Worm (Caenorhabditis elegans) whole organism, late embryonic: ENCODE results near the gene sel-10.

Experiments used
- C08G9.2 ChIP-seq: sonication (generic microtip); optimal IDR thresholded peaks from 2 replicates; lab custom pipeline; 2016; ENCODE audit warnings: mild to moderate bottlenecking, missing genetic modification characterization, moderate library complexity, missing compliant biosample characterization
- C38D4.7 ChIP-seq: fragments of 200-800 bp; sonication (Bioruptor generic); optimal IDR thresholded peaks from 2 replicates; lab custom pipeline; 2018; ENCODE audit warnings: mild to moderate bottlenecking, missing genetic modification characterization, moderate library complexity, missing compliant biosample characterization
- T23F11.4 ChIP-seq: fragments of 200-800 bp; sonication (Bioruptor generic); optimal IDR thresholded peaks from 2 replicates; lab custom pipeline; 2018; ENCODE audit warnings: mild to moderate bottlenecking, missing genetic modification characterization, missing compliant biosample characterization
- ahr-1 ChIP-seq: sonication (generic microtip); optimal IDR thresholded peaks from 2 replicates; lab custom pipeline; 2016; ENCODE audit warnings: missing genetic modification characterization, missing compliant biosample characterization
- ceh-2 ChIP-seq: sonication (generic microtip); optimal IDR thresholded peaks from 2 replicates; lab custom pipeline; 2016; ENCODE audit warnings: missing genotype, missing genetic modification characterization, missing compliant biosample characterization
- ceh-31 ChIP-seq: sonication (generic microtip); optimal IDR thresholded peaks from 2 replicates; lab custom pipeline; 2016; ENCODE audit warnings: missing genetic modification characterization, missing compliant biosample characterization
- ceh-34 ChIP-seq: sonication (generic microtip); optimal IDR thresholded peaks from 2 replicates; lab custom pipeline; 2016; ENCODE audit warnings: mild to moderate bottlenecking, missing genetic modification characterization, missing compliant biosample characterization
- ceh-48 ChIP-seq: sonication (generic microtip); optimal IDR thresholded peaks from 2 replicates; lab custom pipeline; 2016; ENCODE audit warnings: missing genetic modification characterization, inconsistent platforms, missing compliant biosample characterization
- ceh-6 ChIP-seq: fragments of 200-800 bp; sonication (Bioruptor generic); optimal IDR thresholded peaks from 2 replicates; lab custom pipeline; 2018; ENCODE audit warnings: mild to moderate bottlenecking, missing genetic modification characterization, missing compliant biosample characterization
- che-1 ChIP-seq: sonication (generic microtip); optimal IDR thresholded peaks from 2 replicates; lab custom pipeline; 2016; ENCODE audit warnings: mild to moderate bottlenecking, missing genetic modification characterization, missing compliant biosample characterization
- dmd-4 ChIP-seq: sonication (generic microtip); optimal IDR thresholded peaks from 2 replicates; lab custom pipeline; 2016; ENCODE audit warnings: borderline replicate concordance, missing genetic modification characterization, missing compliant biosample characterization
- elt-2 ChIP-seq: sonication (generic microtip); optimal IDR thresholded peaks from 2 replicates; lab custom pipeline; 2016; ENCODE audit warnings: missing genetic modification reagents, missing genetic modification characterization, missing compliant biosample characterization
- elt-4 ChIP-seq: sonication (generic microtip); optimal IDR thresholded peaks from 2 replicates; lab custom pipeline; 2016; ENCODE audit warnings: missing genetic modification characterization, missing compliant biosample characterization
- eyg-1 ChIP-seq: sonication (generic microtip); optimal IDR thresholded peaks from 2 replicates; lab custom pipeline; 2016; ENCODE audit warnings: missing genotype, missing genetic modification characterization, missing compliant biosample characterization
- fax-1 ChIP-seq: sonication (generic microtip); optimal IDR thresholded peaks from 2 replicates; lab custom pipeline; 2016; ENCODE audit warnings: missing genotype, missing genetic modification characterization, missing compliant biosample characterization
- gmeb-2 ChIP-seq: sonication (generic microtip); optimal IDR thresholded peaks from 2 replicates; lab custom pipeline; 2016; ENCODE audit warnings: missing genetic modification characterization, inconsistent platforms, missing compliant biosample characterization
- hlh-6 ChIP-seq: sonication (generic microtip); optimal IDR thresholded peaks from 2 replicates; lab custom pipeline; 2016; ENCODE audit warnings: missing genotype, missing genetic modification characterization, missing compliant biosample characterization
- hlh-8 ChIP-seq: sonication (generic microtip); optimal IDR thresholded peaks from 2 replicates; lab custom pipeline; 2016; ENCODE audit warnings: missing genotype, missing genetic modification characterization, missing compliant biosample characterization
- lim-6 ChIP-seq: sonication (generic microtip); optimal IDR thresholded peaks from 2 replicates; lab custom pipeline; 2016; ENCODE audit warnings: missing genetic modification characterization, missing compliant biosample characterization
- lin-11 ChIP-seq: fragments of 200-800 bp; sonication (Bioruptor generic); optimal IDR thresholded peaks from 2 replicates; lab custom pipeline; 2018; ENCODE audit warnings: mild to moderate bottlenecking, missing genetic modification characterization, missing compliant biosample characterization
- madf-2 ChIP-seq: sonication (generic microtip); optimal IDR thresholded peaks from 2 replicates; lab custom pipeline; 2017; ENCODE audit warnings: missing genetic modification characterization, missing compliant biosample characterization
- mec-3 ChIP-seq: sonication (generic microtip); optimal IDR thresholded peaks from 2 replicates; lab custom pipeline; 2016; ENCODE audit warnings: borderline replicate concordance, missing genetic modification characterization, missing compliant biosample characterization
- npax-4 ChIP-seq: sonication (generic microtip); optimal IDR thresholded peaks from 2 replicates; lab custom pipeline; 2016; ENCODE audit warnings: missing genetic modification characterization, missing compliant biosample characterization
- pag-3 ChIP-seq: sonication (generic microtip); optimal IDR thresholded peaks from 2 replicates; lab custom pipeline; 2016; ENCODE audit warnings: missing compliant biosample characterization, missing genetic modification characterization, borderline replicate concordance
- pha-2 ChIP-seq: sonication (generic microtip); optimal IDR thresholded peaks from 2 replicates; lab custom pipeline; 2017; ENCODE audit warnings: mild to moderate bottlenecking, missing genetic modification characterization, missing compliant biosample characterization
- pha-4 ChIP-seq: fragments of 150-350 bp; optimal IDR thresholded peaks from 2 replicates; lab custom pipeline; 2018; ENCODE audit warnings: missing biosample characterization, missing genetic modification reagents, missing genetic modification characterization
- pqm-1 ChIP-seq: sonication (generic microtip); optimal IDR thresholded peaks from 2 replicates; lab custom pipeline; 2016; ENCODE audit warnings: missing genetic modification characterization, missing compliant biosample characterization
- ref-2 ChIP-seq: sonication (generic microtip); optimal IDR thresholded peaks from 2 replicates; lab custom pipeline; 2016; ENCODE audit warnings: missing genetic modification characterization, missing compliant biosample characterization
- rnt-1 ChIP-seq: sonication (generic microtip); optimal IDR thresholded peaks from 2 replicates; lab custom pipeline; 2016; ENCODE audit warnings: missing genetic modification characterization, missing compliant biosample characterization
- sdc-2 ChIP-seq: sonication (generic microtip); optimal IDR thresholded peaks from 2 replicates; lab custom pipeline; 2016; ENCODE audit warnings: missing genotype, missing genetic modification characterization, missing compliant biosample characterization
- sox-2 ChIP-seq: fragments of 200-800 bp; sonication (Bioruptor generic); IDR thresholded peaks from 2 replicates; pipeline ENCODE4 v1.3.6; 2022; ENCODE audit warnings: missing genetic modification reagents, missing genetic modification characterization, missing compliant biosample characterization
- sox-4 ChIP-seq: sonication (generic microtip); optimal IDR thresholded peaks from 2 replicates; lab custom pipeline; 2017; ENCODE audit warnings: mild to moderate bottlenecking, missing genetic modification characterization, inconsistent platforms, missing compliant biosample characterization
- syd-9 ChIP-seq: sonication (generic microtip); optimal IDR thresholded peaks from 2 replicates; lab custom pipeline; 2016; ENCODE audit warnings: mild to moderate bottlenecking, missing genetic modification characterization, moderate library complexity, missing compliant biosample characterization
- tbx-7 ChIP-seq: sonication (generic microtip); optimal IDR thresholded peaks from 2 replicates; lab custom pipeline; 2016; ENCODE audit warnings: missing genotype, missing genetic modification characterization, missing compliant biosample characterization
- ttx-3 ChIP-seq: sonication (generic microtip); optimal IDR thresholded peaks from 2 replicates; lab custom pipeline; 2016; ENCODE audit warnings: missing genetic modification reagents, missing genetic modification characterization, missing compliant biosample characterization
- unc-3 ChIP-seq, 2 experiments: fragments of 200-800 bp in 1 of 2; sonication (Bioruptor generic) in 1 of 2; sonication (generic microtip) in 1 of 2; conservative IDR thresholded peaks in 1 of 2; optimal IDR thresholded peaks in 1 of 2; 2 replicates each; pipeline versions ENCODE4 v1.3.6 to Lab custom; 2016 to 2022; ENCODE audit warnings: missing compliant biosample characterization in 2 of 2, missing genetic modification characterization in 2 of 2, missing genetic modification reagents in 1 of 2
- unc-42 ChIP-seq: sonication (generic microtip); optimal IDR thresholded peaks from 2 replicates; lab custom pipeline; 2016; ENCODE audit warnings: missing genotype, missing genetic modification characterization, missing compliant biosample characterization
- unc-55 ChIP-seq: sonication (generic microtip); optimal IDR thresholded peaks from 2 replicates; lab custom pipeline; 2017; ENCODE audit warnings: missing biosample characterization, missing genetic modification reagents, missing genetic modification characterization
- zip-5 ChIP-seq: sonication (generic microtip); optimal IDR thresholded peaks from 2 replicates; lab custom pipeline; 2016; ENCODE audit warnings: missing genetic modification characterization, missing compliant biosample characterization
- ztf-16 ChIP-seq: sonication (generic microtip); optimal IDR thresholded peaks from 2 replicates; lab custom pipeline; 2017; ENCODE audit warnings: missing genetic modification characterization, missing compliant biosample characterization

The sel-10 gene

DNA sequence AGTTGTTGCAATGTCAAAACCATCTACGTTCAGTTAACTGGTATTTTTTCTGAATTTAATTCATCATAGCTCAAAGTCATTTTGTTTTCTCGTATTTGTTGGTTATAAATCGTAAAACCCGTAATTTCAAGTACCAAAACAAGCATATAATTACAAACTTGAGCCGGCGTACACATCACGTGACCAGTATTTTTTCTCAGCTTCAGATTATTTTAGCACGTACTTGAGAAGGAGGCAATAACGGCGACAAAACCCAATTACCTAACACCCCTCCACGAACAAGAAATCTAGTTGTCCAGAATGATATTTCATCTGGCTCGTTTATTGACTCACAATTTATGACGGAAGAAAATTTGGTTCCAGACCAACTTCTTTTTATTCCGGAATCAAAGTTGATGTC lies 39.7 kb downstream of the sel-10 start, which contains the start of gene srx-135:
Gene srx-135, plus strand, starts transcription at position 301 of the 400 bp plus-strand sequence.
- TF ChIP-seq che-1 (tag; lab: Kevin White, UChicago) (no peak), pag-3 (tag; lab: Kevin White, UChicago) (no peak), sox-2 (GFP tag; lab: Robert Waterston, UW) (no peak), pha-2 (tag; lab: Kevin White, UChicago) (no peak), syd-9 (tag; lab: Kevin White, UChicago) (no peak), lim-6 (tag; lab: Kevin White, UChicago) (no peak), fax-1 (tag; lab: Kevin White, UChicago) (no peak), rnt-1 (tag; lab: Kevin White, UChicago) (no peak), pqm-1 (tag; lab: Kevin White, UChicago) (no peak), sox-4 (tag; lab: Kevin White, UChicago) (no peak), T23F11.4 (GFP tag; lab: Kevin White, UChicago) (no peak), gmeb-2 (no peak), ceh-2 (tag; lab: Kevin White, UChicago) (no peak), npax-4 (tag; lab: Kevin White, UChicago) (no peak), unc-3 (GFP tag; conservative IDR thresholded peaks at IDR 0.05; lab: Robert Waterston, UW) (no peak), unc-3 (tag; optimal IDR thresholded peaks at IDR 0.05; lab: Kevin White, UChicago) (no peak), C08G9.2 (tag; lab: Kevin White, UChicago) (no peak), sdc-2 (tag; lab: Kevin White, UChicago) (no peak)
- TF ChIP-seq, all 69 proteins: peak for 0

- TF ChIP-seq madf-2 (tag; lab: Kevin White, UChicago): no peak
- no peak for TF ChIP-seq ttx-3
- no peak for TF ChIP-seq ref-2 (tag; lab: Kevin White, UChicago)
- TF ChIP-seq lim-6 (tag; lab: Kevin White, UChicago): no peak
- TF ChIP-seq gmeb-2: no peak
- no peak for TF ChIP-seq pqm-1 (tag; lab: Kevin White, UChicago)
- TF ChIP-seq hlh-8 (tag; lab: Kevin White, UChicago): no peak
- TF ChIP-seq ceh-34 (tag; lab: Kevin White, UChicago): no peak
- no peak for TF ChIP-seq unc-55
Measured at ce11 chrV:13862505-13862904, 43.3 kb downstream of the sel-10 start, which contains the start of gene srx-137. Gene srx-137 (plus strand): TSS chrV:13862805.

DNA sequence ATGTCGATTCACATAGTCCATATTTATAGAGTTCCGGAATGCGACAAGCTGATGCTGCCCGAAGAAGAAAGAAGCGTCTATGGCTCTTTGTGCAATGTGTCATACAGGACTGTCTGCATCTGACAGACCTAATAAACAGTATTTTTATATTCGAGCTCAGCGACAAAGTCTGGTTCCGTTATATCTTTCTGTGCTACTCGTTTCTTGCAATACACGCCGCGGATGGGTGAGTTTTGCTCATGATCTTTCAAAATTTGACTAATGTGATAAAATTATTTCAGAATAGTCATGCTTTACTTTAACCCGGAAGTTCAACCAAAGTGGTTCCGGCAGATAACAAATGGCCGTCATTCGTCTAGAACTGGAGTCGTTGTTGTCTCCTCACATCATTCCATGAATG lies 44.5 kb downstream of the sel-10 start:
- TF ChIP-seq elt-2: no peak
- TF ChIP-seq lin-11 (tag; lab: Kevin White, UChicago): no peak
- TF ChIP-seq zip-5 (tag; lab: Kevin White, UChicago): no peak
- TF ChIP-seq sox-4 (tag; lab: Kevin White, UChicago): no peak
- no peak for TF ChIP-seq ztf-16
- TF ChIP-seq pha-4: no peak
- TF ChIP-seq che-1 (tag; lab: Kevin White, UChicago): no peak
- TF ChIP-seq dmd-4: no peak
- no peak for TF ChIP-seq madf-2 (tag; lab: Kevin White, UChicago)
- no peak for TF ChIP-seq gmeb-2
- no peak for TF ChIP-seq ahr-1 (tag; lab: Kevin White, UChicago)
- no peak for TF ChIP-seq eyg-1 (tag; lab: Kevin White, UChicago)
- no peak for TF ChIP-seq fax-1 (tag; lab: Kevin White, UChicago)
- no peak for TF ChIP-seq unc-42
- TF ChIP-seq elt-4: no peak
- no peak for TF ChIP-seq tbx-7 (tag; lab: Kevin White, UChicago)
- TF ChIP-seq ceh-48 (tag; lab: Kevin White, UChicago): no peak
- TF ChIP-seq, all 69 proteins: peak for 0

- TF ChIP-seq ahr-1 (tag; lab: Kevin White, UChicago) (no peak), hlh-6 (tag; lab: Kevin White, UChicago) (no peak), ceh-6 (GFP tag; lab: Kevin White, UChicago) (no peak), lin-11 (tag; lab: Kevin White, UChicago) (no peak), mec-3 (no peak), C38D4.7 (GFP tag; lab: Kevin White, UChicago) (no peak), sox-2 (GFP tag; lab: Robert Waterston, UW) (no peak), ceh-31 (no peak), ztf-16 (no peak)
Measured at ce11 chrV:13866353-13866752, 47.2 kb downstream of the sel-10 start, which contains the start of gene nhr-175. Gene nhr-175 (plus strand): TSS chrV:13866691.
